Worm (Caenorhabditis elegans) whole organism, early embryonic: Measurements from ENCODE around the gene clh-4.

Experiments used
- B0310.2 ChIP-seq: sonication (generic microtip); optimal IDR thresholded peaks from 2 replicates; lab custom pipeline; 2016; ENCODE audit warnings: mild to moderate bottlenecking, missing genetic modification characterization, missing compliant biosample characterization
- F13C5.2 ChIP-seq: sonication (generic microtip); optimal IDR thresholded peaks from 2 replicates; lab custom pipeline; 2017; ENCODE audit warnings: mild to moderate bottlenecking, missing genetic modification characterization, inconsistent platforms, missing compliant biosample characterization
- aly-1 ChIP-seq: sonication (generic microtip); optimal IDR thresholded peaks from 2 replicates; lab custom pipeline; 2016; ENCODE audit warnings: missing genetic modification characterization, missing compliant biosample characterization
- ama-1 ChIP-seq: fragments of 150-350 bp; optimal IDR thresholded peaks from 2 replicates; lab custom pipeline; 2014
- ceh-13 ChIP-seq: fragments of 200-800 bp; sonication (Bioruptor generic); optimal IDR thresholded peaks from 2 replicates; lab custom pipeline; 2018; ENCODE audit warnings: mild to moderate bottlenecking, missing genetic modification characterization, missing compliant biosample characterization
- ceh-36 ChIP-seq: sonication (generic microtip); optimal IDR thresholded peaks from 2 replicates; lab custom pipeline; 2016; ENCODE audit warnings: missing genetic modification characterization, inconsistent platforms, missing compliant biosample characterization
- ets-7 ChIP-seq: sonication (generic microtip); optimal IDR thresholded peaks from 2 replicates; lab custom pipeline; 2016; ENCODE audit warnings: missing genotype, missing genetic modification characterization, missing compliant biosample characterization
- flt-1 ChIP-seq: fragments of 200-800 bp; sonication (Bioruptor generic); IDR thresholded peaks from 2 replicates; pipeline ENCODE4 v1.3.6; 2022; ENCODE audit warnings: missing genetic modification characterization, missing compliant biosample characterization
- hmbx-1 ChIP-seq: sonication (generic microtip); optimal IDR thresholded peaks from 2 replicates; lab custom pipeline; 2016; ENCODE audit warnings: mild to moderate bottlenecking, missing genetic modification characterization, missing compliant biosample characterization
- hmg-4 ChIP-seq: fragments of 200-800 bp; sonication (Bioruptor generic); optimal IDR thresholded peaks from 2 replicates; lab custom pipeline; 2018; ENCODE audit warnings: mild to moderate bottlenecking, missing genetic modification characterization, missing compliant biosample characterization
- hnd-1 ChIP-seq: sonication (generic microtip); optimal IDR thresholded peaks from 2 replicates; lab custom pipeline; 2016; ENCODE audit warnings: missing genetic modification characterization, missing compliant biosample characterization
- pes-1 ChIP-seq: fragments of 200-800 bp; sonication (Bioruptor generic); IDR thresholded peaks from 2 replicates; pipeline ENCODE4 v1.3.6; 2022; ENCODE audit warnings: missing genetic modification reagents, missing genetic modification characterization, missing compliant biosample characterization
- scrt-1 ChIP-seq: fragments of 200-800 bp; sonication (Bioruptor generic); IDR thresholded peaks from 2 replicates; pipeline ENCODE4 v1.3.6; 2022; ENCODE audit warnings: missing genetic modification characterization, missing compliant biosample characterization
- sea-1 ChIP-seq: fragments of 200-800 bp; sonication (Bioruptor generic); conservative IDR thresholded peaks from 2 replicates; pipeline ENCODE4 v1.3.6; 2022; ENCODE audit warnings: missing genetic modification characterization, missing compliant biosample characterization
- tbx-11 ChIP-seq: fragments of 200-800 bp; sonication (Bioruptor generic); IDR thresholded peaks from 2 replicates; pipeline ENCODE4 v1.3.6; 2022; ENCODE audit warnings: missing genetic modification characterization, missing compliant biosample characterization
- tbx-37 ChIP-seq: fragments of 200-800 bp; sonication (Bioruptor generic); conservative IDR thresholded peaks from 2 replicates; pipeline ENCODE4 v1.3.6; 2022; ENCODE audit warnings: missing genetic modification reagents, missing genetic modification characterization, missing compliant biosample characterization
- tra-4 ChIP-seq: sonication (generic microtip); optimal IDR thresholded peaks from 2 replicates; lab custom pipeline; 2017; ENCODE audit warnings: missing genetic modification characterization, missing compliant biosample characterization

The clh-4 gene

ce11 chrX:4094979-4095378, 5.4 kb downstream of the clh-4 start:
- no peak for TF ChIP-seq tbx-37
- no peak for TF ChIP-seq ceh-36
- no peak for TF ChIP-seq flt-1 (GFP tag; lab: Robert Waterston, UW)
- TF ChIP-seq tra-4 (tag; lab: Kevin White, UChicago) = no peak
- TF ChIP-seq ceh-13 = no peak
- TF ChIP-seq hnd-1 (tag; lab: Kevin White, UChicago) = no peak
- no peak for TF ChIP-seq hmg-4 (GFP tag; lab: Kevin White, UChicago)
- TF ChIP-seq F13C5.2 (tag; lab: Kevin White, UChicago) = no peak
- no peak for TF ChIP-seq pes-1
- TF ChIP-seq ets-7 (tag; lab: Kevin White, UChicago) = no peak
- TF ChIP-seq sea-1 = no peak
- no peak for TF ChIP-seq hmbx-1 (tag; lab: Kevin White, UChicago)
- TF ChIP-seq aly-1 (tag; lab: Kevin White, UChicago) = no peak

- no peak for TF ChIP-seq hnd-1 (tag; lab: Kevin White, UChicago)
- TF ChIP-seq pes-1 = no peak
- TF ChIP-seq ceh-13 = no peak
- no peak for TF ChIP-seq scrt-1 (GFP tag; lab: Robert Waterston, UW)
- no peak for TF ChIP-seq ets-7 (tag; lab: Kevin White, UChicago)
- TF ChIP-seq tra-4 (tag; lab: Kevin White, UChicago) = no peak
- no peak for TF ChIP-seq tbx-37
- no peak for TF ChIP-seq flt-1 (GFP tag; lab: Robert Waterston, UW)
- TF ChIP-seq hmbx-1 (tag; lab: Kevin White, UChicago) = no peak
- no peak for TF ChIP-seq sea-1
- no peak for TF ChIP-seq F13C5.2 (tag; lab: Kevin White, UChicago)
- no peak for TF ChIP-seq ama-1 (lab: Kevin White, UChicago)
- no peak for TF ChIP-seq B0310.2 (tag; lab: Kevin White, UChicago)
- TF ChIP-seq hmg-4 (GFP tag; lab: Kevin White, UChicago) = no peak
- TF ChIP-seq ceh-36 = no peak
- TF ChIP-seq tbx-11 (GFP tag; lab: Robert Waterston, UW) = no peak
Observed at ce11 chrX:4088943-4089342, 11.4 kb downstream of the clh-4 start.

ce11 chrX:4085489-4085888, 14.9 kb downstream of the clh-4 start:
- TF ChIP-seq ceh-13 = no peak
- no peak for TF ChIP-seq pes-1
- TF ChIP-seq F13C5.2 (tag; lab: Kevin White, UChicago) = no peak
- no peak for TF ChIP-seq sea-1
- no peak for TF ChIP-seq ets-7 (tag; lab: Kevin White, UChicago)
- no peak for TF ChIP-seq B0310.2 (tag; lab: Kevin White, UChicago)
- TF ChIP-seq ama-1 (lab: Kevin White, UChicago) = no peak
- TF ChIP-seq tbx-11 (GFP tag; lab: Robert Waterston, UW) = no peak
- TF ChIP-seq tbx-37 = no peak
- no peak for TF ChIP-seq tra-4 (tag; lab: Kevin White, UChicago)

- TF ChIP-seq flt-1 (GFP tag; lab: Robert Waterston, UW) = no peak
- TF ChIP-seq ceh-13 = no peak
- TF ChIP-seq hnd-1 (tag; lab: Kevin White, UChicago) = no peak
- no peak for TF ChIP-seq ets-7 (tag; lab: Kevin White, UChicago)
- no peak for TF ChIP-seq F13C5.2 (tag; lab: Kevin White, UChicago)
- TF ChIP-seq tbx-11 (GFP tag; lab: Robert Waterston, UW) = no peak
- no peak for TF ChIP-seq sea-1
- TF ChIP-seq tbx-37 = no peak
- no peak for TF ChIP-seq aly-1 (tag; lab: Kevin White, UChicago)
- no peak for TF ChIP-seq B0310.2 (tag; lab: Kevin White, UChicago)
- no peak for TF ChIP-seq pes-1
- no peak for TF ChIP-seq ceh-36
- TF ChIP-seq scrt-1 (GFP tag; lab: Robert Waterston, UW) = no peak
- no peak for TF ChIP-seq tra-4 (tag; lab: Kevin White, UChicago)
- TF ChIP-seq hmbx-1 (tag; lab: Kevin White, UChicago) = no peak
- TF ChIP-seq hmg-4 (GFP tag; lab: Kevin White, UChicago) = no peak
- no peak for TF ChIP-seq ama-1 (lab: Kevin White, UChicago)
Observed at ce11 chrX:4079264-4079663, 21.1 kb downstream of the clh-4 start, which contains the start of gene T06F4.1. TSS of gene T06F4.1 (minus strand) at chrX:4079364.

- TF ChIP-seq sea-1 (no peak), tbx-37 (no peak), F13C5.2 (tag; lab: Kevin White, UChicago) (no peak), ceh-36 (no peak), ceh-13 (no peak), hmbx-1 (tag; lab: Kevin White, UChicago) (no peak), B0310.2 (tag; lab: Kevin White, UChicago) (no peak), ama-1 (lab: Kevin White, UChicago) (no peak), ets-7 (tag; lab: Kevin White, UChicago) (no peak), hnd-1 (tag; lab: Kevin White, UChicago) (no peak), aly-1 (tag; lab: Kevin White, UChicago) (no peak), scrt-1 (GFP tag; lab: Robert Waterston, UW) (no peak), flt-1 (GFP tag; lab: Robert Waterston, UW) (no peak), hmg-4 (GFP tag; lab: Kevin White, UChicago) (no peak), tbx-11 (GFP tag; lab: Robert Waterston, UW) (no peak), pes-1 (no peak), tra-4 (tag; lab: Kevin White, UChicago) (no peak)
Observed at ce11 chrX:4075934-4076333, 24.4 kb downstream of the clh-4 start.

- TF ChIP-seq F13C5.2 (tag; lab: Kevin White, UChicago) (no peak), ceh-36 (no peak), ceh-13 (no peak), ama-1 (lab: Kevin White, UChicago) (no peak), pes-1 (no peak), scrt-1 (GFP tag; lab: Robert Waterston, UW) (no peak), flt-1 (GFP tag; lab: Robert Waterston, UW) (no peak), ets-7 (tag; lab: Kevin White, UChicago) (no peak), hmbx-1 (tag; lab: Kevin White, UChicago) (no peak), hnd-1 (tag; lab: Kevin White, UChicago) (no peak), aly-1 (tag; lab: Kevin White, UChicago) (no peak)
Observed at ce11 chrX:4072501-4072900, 27.9 kb downstream of the clh-4 start.

ce11 chrX:4068180-4068579, 32.2 kb downstream of the clh-4 start:
- TF ChIP-seq hmg-4 (GFP tag; lab: Kevin White, UChicago) (no peak), F13C5.2 (tag; lab: Kevin White, UChicago) (no peak), tbx-11 (GFP tag; lab: Robert Waterston, UW) (no peak), sea-1 (no peak), hmbx-1 (tag; lab: Kevin White, UChicago) (no peak), scrt-1 (GFP tag; lab: Robert Waterston, UW) (no peak), ceh-36 (no peak), hnd-1 (tag; lab: Kevin White, UChicago) (no peak), aly-1 (tag; lab: Kevin White, UChicago) (no peak), ceh-13 (no peak), B0310.2 (tag; lab: Kevin White, UChicago) (no peak), ama-1 (lab: Kevin White, UChicago) (no peak)
